Worm (Caenorhabditis elegans) whole organism, L4/young adult: ENCODE results near the gene srx-63.

Experiments
- W03F9.2 ChIP-seq: fragments of 150-350 bp; optimal IDR thresholded peaks from 2 replicates; lab custom pipeline; 2014; ENCODE audit warnings: missing biosample characterization, missing genetic modification characterization
- dao-5 ChIP-seq: sonication (generic microtip); optimal IDR thresholded peaks from 2 replicates; lab custom pipeline; 2016; ENCODE audit warnings: missing genotype, missing genetic modification characterization, moderate library complexity, missing compliant biosample characterization
- him-1 ChIP-seq: sonication (generic microtip); optimal IDR thresholded peaks from 2 replicates; lab custom pipeline; 2016; ENCODE audit warnings: missing genotype, missing genetic modification reagents, missing genetic modification characterization, missing compliant biosample characterization

- no peak for TF ChIP-seq dao-5 (tag; lab: Kevin White, UChicago)
- TF ChIP-seq W03F9.2 (tag; lab: Kevin White, UChicago), result no peak
- no peak for TF ChIP-seq him-1 (tag; lab: Kevin White, UChicago)
Observed at ce11 chrV:3970410-3970809, 39.0 kb downstream of the srx-63 start, which contains the start of gene cyp-34A9.
